Fruit fly (Drosophila melanogaster) whole organism, adult: Measurements from ENCODE around the gene Jarid2.

Experiments
- CG12768 ChIP-seq: fragments of 200-800 bp; sonication (Bioruptor generic); optimal IDR thresholded peaks from 2 replicates; lab custom pipeline; 2017; ENCODE audit warnings: missing biosample characterization, missing genetic modification characterization, mild to moderate bottlenecking, moderate library complexity, missing genetic modification reagents
- CG14711 ChIP-seq: fragments of 200-800 bp; sonication (Bioruptor generic); optimal IDR thresholded peaks from 2 replicates; lab custom pipeline; 2018; ENCODE audit warnings: missing biosample characterization, mild to moderate bottlenecking, missing genetic modification characterization, moderate library complexity
- Crg-1 ChIP-seq: fragments of 200-800 bp; sonication (Bioruptor generic); optimal IDR thresholded peaks from 2 replicates; lab custom pipeline; 2016; ENCODE audit warnings: missing biosample characterization, missing genetic modification characterization
- Hr96 ChIP-seq: fragments of 200-800 bp; sonication (Bioruptor generic); optimal IDR thresholded peaks from 2 replicates; lab custom pipeline; 2016; ENCODE audit warnings: missing biosample characterization, missing genetic modification characterization
- bab1 ChIP-seq: fragments of 200-800 bp; sonication (Bioruptor generic); optimal IDR thresholded peaks from 3 replicates; lab custom pipeline; 2019; ENCODE audit warnings: missing biosample characterization, mild to moderate bottlenecking, missing genetic modification characterization, moderate library complexity
- cic ChIP-seq: fragments of 200-800 bp; sonication (Bioruptor generic); optimal IDR thresholded peaks from 2 replicates; lab custom pipeline; 2017; ENCODE audit warnings: missing biosample characterization, mild to moderate bottlenecking, missing genetic modification characterization, moderate library complexity
- kay ChIP-seq: fragments of 200-800 bp; sonication (Bioruptor generic); peaks from one replicate; lab custom pipeline; 2016; ENCODE audit warnings: missing biosample characterization, missing genetic modification characterization, borderline replicate concordance
- ovo ChIP-seq: fragments of 200-800 bp; sonication (Bioruptor generic); optimal IDR thresholded peaks from 2 replicates; lab custom pipeline; 2016; ENCODE audit warnings: missing biosample characterization, missing genetic modification characterization
- tj ChIP-seq: fragments of 200-800 bp; sonication (Bioruptor generic); optimal IDR thresholded peaks from 3 replicates; lab custom pipeline; 2017; ENCODE audit warnings: missing biosample characterization, mild to moderate bottlenecking, missing genetic modification characterization, moderate library complexity

DNA sequence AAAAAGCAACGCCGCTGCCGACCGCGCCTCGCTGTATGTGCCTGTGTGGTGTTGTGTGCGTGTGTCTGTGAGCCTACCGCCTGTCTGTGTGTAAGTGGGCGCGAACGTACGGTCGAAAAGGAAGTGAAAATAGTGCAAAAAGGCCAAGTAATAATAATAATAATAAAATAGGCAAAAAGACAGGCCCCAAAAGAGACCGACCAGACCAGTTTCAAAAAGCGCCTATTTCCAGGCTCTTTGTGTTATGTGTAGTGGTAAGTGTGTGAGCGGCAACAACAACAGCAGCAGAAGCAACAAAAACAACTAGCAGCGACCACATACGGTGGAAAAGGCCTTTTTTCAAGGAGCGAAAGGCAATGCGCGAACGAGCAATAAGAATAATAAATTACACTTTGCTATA lies 14.0 kb upstream of the Jarid2 start:
- TF ChIP-seq ovo, result no peak
- TF ChIP-seq kay, result no peak
- TF ChIP-seq CG14711 (tag; lab: Kevin White, UChicago), result no peak
- no peak for TF ChIP-seq Hr96 (GFP tag; lab: Kevin White, UChicago)
- no peak for TF ChIP-seq tj (GFP tag; lab: Kevin White, UChicago)
- TF ChIP-seq cic (GFP tag; lab: Kevin White, UChicago), result no peak
- no peak for TF ChIP-seq Crg-1 (GFP tag; lab: Kevin White, UChicago)
- no peak for TF ChIP-seq CG12768
- TF ChIP-seq bab1 (GFP tag; lab: Kevin White, UChicago), result no peak
